Worm (Caenorhabditis elegans) whole organism, midembryonic: ENCODE measurements around the gene pfk-1.1.
A peak's percentile ranks its signal among the peaks of the same experiment; 100 is the strongest.
"Not testable (repeated sequence)": the region's sequence is repeated elsewhere in the genome, so short reads cannot be mapped to it uniquely, and the experiment has no call there.

Source experiments
- T22C8.4 ChIP-seq: fragments of 200-800 bp; sonication (Bioruptor generic); IDR thresholded peaks from 2 replicates; pipeline ENCODE4 v1.3.6; 2022; ENCODE audit warnings: missing genetic modification characterization, missing compliant biosample characterization
- cog-1 ChIP-seq: sonication (generic microtip); optimal IDR thresholded peaks from 2 replicates; lab custom pipeline; 2016; ENCODE audit warnings: missing genetic modification characterization, missing compliant biosample characterization
- flt-1 ChIP-seq: fragments of 200-800 bp; sonication (Bioruptor generic); IDR thresholded peaks from 2 replicates; pipeline ENCODE4 v1.3.6; 2022; ENCODE audit warnings: missing genetic modification characterization, missing compliant biosample characterization
- klf-2 ChIP-seq: fragments of 200-800 bp; sonication (Bioruptor generic); conservative IDR thresholded peaks from 2 replicates; pipeline ENCODE4 v1.3.6; 2022; ENCODE audit warnings: missing genetic modification reagents, missing genetic modification characterization, missing compliant biosample characterization
- med-1 ChIP-seq: sonication (generic microtip); optimal IDR thresholded peaks from 2 replicates; lab custom pipeline; 2017; ENCODE audit warnings: missing genetic modification characterization, mild to moderate bottlenecking, missing compliant biosample characterization, antibody characterized with exemption, missing genetic modification reagents; ENCODE audit not compliant: insufficient read depth
- ref-1 ChIP-seq: fragments of 200-800 bp; sonication (Bioruptor generic); conservative IDR thresholded peaks from 2 replicates; pipeline ENCODE4 v1.3.6; 2022; ENCODE audit warnings: missing genetic modification reagents, missing genetic modification characterization, missing compliant biosample characterization
- tab-1 ChIP-seq: fragments of 200-800 bp; sonication (Bioruptor generic); IDR thresholded peaks from 2 replicates; pipeline ENCODE4 v1.3.6; 2022; ENCODE audit warnings: missing genetic modification characterization, missing compliant biosample characterization
- ztf-23 ChIP-seq: fragments of 200-800 bp; sonication (Bioruptor generic); IDR thresholded peaks from 2 replicates; pipeline ENCODE4 v1.3.6; 2022; ENCODE audit warnings: missing genetic modification reagents, missing genetic modification characterization, missing compliant biosample characterization
- ztf-29 ChIP-seq: fragments of 200-800 bp; sonication (Bioruptor generic); IDR thresholded peaks from 2 replicates; pipeline ENCODE4 v1.3.6; 2022; ENCODE audit warnings: missing genetic modification reagents, missing genetic modification characterization, missing compliant biosample characterization

Gene pfk-1.1

ce11 chrX:2940572-2940971 lies at the start of gene pfk-1.1:
pfk-1.1 (plus strand) TSS chrX:2940872.
- TF ChIP-seq ztf-23 (GFP tag; lab: Robert Waterston, UW) (no peak), flt-1 (GFP tag; lab: Robert Waterston, UW) (no peak), T22C8.4 (no peak), ztf-29 (GFP tag; lab: Robert Waterston, UW) (no peak), klf-2 (GFP tag; lab: Robert Waterston, UW) (no peak), ref-1 (GFP tag; lab: Robert Waterston, UW) (no peak), cog-1 (tag; lab: Kevin White, UChicago) (no peak), tab-1 (GFP tag; lab: Robert Waterston, UW) (no peak), med-1 (no peak)

- no peak for TF ChIP-seq med-1
- no peak for TF ChIP-seq cog-1 (tag; lab: Kevin White, UChicago)
- no peak for TF ChIP-seq tab-1 (GFP tag; lab: Robert Waterston, UW)
- TF ChIP-seq ztf-23 (GFP tag; lab: Robert Waterston, UW): no peak
- TF ChIP-seq T22C8.4: no peak
These were observed 49.4 kb upstream of the pfk-1.1 start, which contains the start of gene B0410.3 for ce11 chrX:2891141-2891739. B0410.3 (minus strand) TSS chrX:2891491.

ce11 chrX:2891879-2892278 lies 48.8 kb upstream of the pfk-1.1 start:
- TF ChIP-seq klf-2 (GFP tag; lab: Robert Waterston, UW): no peak
- TF ChIP-seq T22C8.4: no peak
- no peak for TF ChIP-seq tab-1 (GFP tag; lab: Robert Waterston, UW)
- TF ChIP-seq med-1: no peak
- no peak for TF ChIP-seq cog-1 (tag; lab: Kevin White, UChicago)
- TF ChIP-seq ztf-29 (GFP tag; lab: Robert Waterston, UW): no peak
- no peak for TF ChIP-seq ref-1 (GFP tag; lab: Robert Waterston, UW)
- no peak for TF ChIP-seq ztf-23 (GFP tag; lab: Robert Waterston, UW)
- TF ChIP-seq flt-1 (GFP tag; lab: Robert Waterston, UW): no peak

ce11 chrX:2893026-2893662 lies 47.5 kb upstream of the pfk-1.1 start:
- TF ChIP-seq ref-1 (GFP tag; lab: Robert Waterston, UW) (no peak), tab-1 (GFP tag; lab: Robert Waterston, UW) (no peak), ztf-29 (GFP tag; lab: Robert Waterston, UW) (no peak), med-1 (no peak), ztf-23 (GFP tag; lab: Robert Waterston, UW) (no peak), T22C8.4 (no peak), cog-1 (tag; lab: Kevin White, UChicago) (no peak), klf-2 (GFP tag; lab: Robert Waterston, UW) (no peak), flt-1 (GFP tag; lab: Robert Waterston, UW) (no peak)

ce11 chrX:2894273-2894672 lies 46.4 kb upstream of the pfk-1.1 start, which contains the start of gene B0410.1:
B0410.1 (plus strand) TSS chrX:2894573.
- TF ChIP-seq T22C8.4; ztf-29 (GFP tag; lab: Robert Waterston, UW); flt-1 (GFP tag; lab: Robert Waterston, UW): not testable (repeated sequence)

- no peak for TF ChIP-seq ztf-29 (GFP tag; lab: Robert Waterston, UW)
- TF ChIP-seq cog-1 (tag; lab: Kevin White, UChicago): no peak
- TF ChIP-seq ztf-23 (GFP tag; lab: Robert Waterston, UW): no peak
- TF ChIP-seq klf-2 (GFP tag; lab: Robert Waterston, UW): no peak
- no peak for TF ChIP-seq ref-1 (GFP tag; lab: Robert Waterston, UW)
- TF ChIP-seq med-1: no peak
- no peak for TF ChIP-seq tab-1 (GFP tag; lab: Robert Waterston, UW)
- TF ChIP-seq flt-1 (GFP tag; lab: Robert Waterston, UW): no peak
- TF ChIP-seq T22C8.4: no peak
These were observed 45.0 kb upstream of the pfk-1.1 start for ce11 chrX:2895646-2896045.

ce11 chrX:2898256-2898655 lies 42.4 kb upstream of the pfk-1.1 start, which contains the start of gene F52B10.3:
F52B10.3 (minus strand) TSS chrX:2898356.
- TF ChIP-seq T22C8.4: no peak
- TF ChIP-seq med-1: no peak
- TF ChIP-seq ref-1 (GFP tag; lab: Robert Waterston, UW): no peak
- TF ChIP-seq ztf-23 (GFP tag; lab: Robert Waterston, UW): no peak
- no peak for TF ChIP-seq klf-2 (GFP tag; lab: Robert Waterston, UW)
- TF ChIP-seq tab-1 (GFP tag; lab: Robert Waterston, UW): no peak
- TF ChIP-seq flt-1 (GFP tag; lab: Robert Waterston, UW): no peak
- TF ChIP-seq cog-1 (tag; lab: Kevin White, UChicago): no peak
- TF ChIP-seq ztf-29 (GFP tag; lab: Robert Waterston, UW): no peak

ce11 chrX:2900897-2901496 lies 39.7 kb upstream of the pfk-1.1 start:
- TF ChIP-seq T22C8.4 (no peak), ztf-23 (GFP tag; lab: Robert Waterston, UW) (0 out of 2 replicates have a peak, but pooled peaks have one; percentile 14), ztf-29 (GFP tag; lab: Robert Waterston, UW) (peak; percentile 63; the same call in 1 of the 2 replicates), tab-1 (GFP tag; lab: Robert Waterston, UW) (0 out of 2 replicates have a peak, but pooled peaks have one; percentile 16), flt-1 (GFP tag; lab: Robert Waterston, UW) (no peak), cog-1 (tag; lab: Kevin White, UChicago) (peak; percentile 24)

- TF ChIP-seq flt-1 (GFP tag; lab: Robert Waterston, UW): no peak
- no peak for TF ChIP-seq tab-1 (GFP tag; lab: Robert Waterston, UW)
- no peak for TF ChIP-seq T22C8.4
- TF ChIP-seq klf-2 (GFP tag; lab: Robert Waterston, UW): no peak
- TF ChIP-seq ztf-23 (GFP tag; lab: Robert Waterston, UW): no peak
- TF ChIP-seq ztf-29 (GFP tag; lab: Robert Waterston, UW): no peak
- no peak for TF ChIP-seq ref-1 (GFP tag; lab: Robert Waterston, UW)
- no peak for TF ChIP-seq cog-1 (tag; lab: Kevin White, UChicago)
- no peak for TF ChIP-seq med-1
These were observed 37.8 kb upstream of the pfk-1.1 start for ce11 chrX:2902854-2903253.
